Fruit fly (Drosophila melanogaster) whole organism, embryonic: ENCODE results near the gene CG8301.

ENCODE experiments used
- B-H1 ChIP-seq: fragments of 200-800 bp; sonication (Bioruptor generic); IDR thresholded peaks from 3 replicates; pipeline ENCODE4 v1.3.6; 2022; ENCODE audit warnings: missing biosample characterization, missing genetic modification characterization
- CG10267 ChIP-seq: fragments of 200-800 bp; sonication (Bioruptor generic); optimal IDR thresholded peaks from 2 replicates; lab custom pipeline; 2018; ENCODE audit warnings: missing biosample characterization, mild to moderate bottlenecking, missing genetic modification characterization, moderate library complexity
- CG12071 ChIP-seq: fragments of 200-800 bp; sonication (Bioruptor generic); optimal IDR thresholded peaks from 3 replicates; lab custom pipeline; 2018; ENCODE audit warnings: missing biosample characterization, mild to moderate bottlenecking, missing genetic modification characterization
- CG1233 ChIP-seq: fragments of 200-800 bp; sonication (Bioruptor generic); optimal IDR thresholded peaks from 4 replicates; lab custom pipeline; 2018; ENCODE audit warnings: missing biosample characterization, mild to moderate bottlenecking, missing genetic modification characterization
- CG16813 ChIP-seq: fragments of 200-800 bp; sonication (Bioruptor generic); IDR thresholded peaks from 3 replicates; pipeline ENCODE4 v1.3.6; 2022; ENCODE audit warnings: missing biosample characterization, missing genetic modification characterization; ENCODE audit not compliant: partially characterized antibody
- CG6175 ChIP-seq: fragments of 200-800 bp; sonication (Bioruptor generic); IDR thresholded peaks from 3 replicates; pipeline ENCODE4 v1.3.6; 2022; ENCODE audit warnings: missing biosample characterization, missing genetic modification characterization
- CG8281 ChIP-seq: fragments of 200-800 bp; sonication (Bioruptor generic); optimal IDR thresholded peaks from 2 replicates; lab custom pipeline; 2018; ENCODE audit warnings: missing biosample characterization, mild to moderate bottlenecking, missing genetic modification characterization, moderate library complexity
- Hmx ChIP-seq: fragments of 200-800 bp; sonication (Bioruptor generic); optimal IDR thresholded peaks from 2 replicates; lab custom pipeline; 2016; ENCODE audit warnings: missing biosample characterization, missing genetic modification characterization
- Meics ChIP-seq: fragments of 200-800 bp; sonication (Bioruptor generic); optimal IDR thresholded peaks from 2 replicates; lab custom pipeline; 2017; ENCODE audit warnings: missing biosample characterization, mild to moderate bottlenecking, missing genetic modification characterization
- amos ChIP-seq: fragments of 200-800 bp; sonication (Bioruptor generic); IDR thresholded peaks from 2 replicates; pipeline ENCODE4 v1.3.6; 2022; ENCODE audit warnings: missing biosample characterization, missing genetic modification characterization; ENCODE audit not compliant: partially characterized antibody
- insv ChIP-seq, 2 experiments: fragments of 200-800 bp; sonication (Bioruptor generic); optimal IDR thresholded peaks; 3 replicates each; lab custom pipeline; 2016 to 2018; ENCODE audit warnings: missing biosample characterization in 2 of 2, missing genetic modification characterization in 2 of 2
- jumu ChIP-seq: fragments of 200-800 bp; sonication (Bioruptor generic); optimal IDR thresholded peaks from 3 replicates; lab custom pipeline; 2016; ENCODE audit warnings: missing biosample characterization, missing genetic modification characterization
- nau ChIP-seq: fragments of 200-800 bp; sonication (Bioruptor generic); optimal IDR thresholded peaks from 3 replicates; lab custom pipeline; 2017; ENCODE audit warnings: missing biosample characterization, mild to moderate bottlenecking, missing genetic modification characterization, missing genetic modification reagents
- tin ChIP-seq: fragments of 200-800 bp; sonication (Bioruptor generic); optimal IDR thresholded peaks from 3 replicates; lab custom pipeline; 2016; ENCODE audit warnings: missing biosample characterization, missing genetic modification characterization

- TF ChIP-seq CG16813 (GFP tag; lab: Robert Waterston, UW) = peak; percentile 52; the same call in 2 of the 3 replicates
- peak; percentile 95 for TF ChIP-seq CG1233 (GFP tag; lab: Kevin White, UChicago)
- peak; percentile 96 for TF ChIP-seq CG6175 (GFP tag; lab: Robert Waterston, UW)
- TF ChIP-seq CG12071 (GFP tag; lab: Kevin White, UChicago) = peak; percentile 87
- TF ChIP-seq tin = peak; percentile 98
- peak; percentile 99 for TF ChIP-seq CG10267 (tag; lab: Kevin White, UChicago)
- TF ChIP-seq Meics = peak; percentile 95
- peak; percentile 98 for TF ChIP-seq B-H1
- peak; percentile 91 for TF ChIP-seq jumu
- peak; percentile 64; the same call in 1 of the 2 replicates for TF ChIP-seq amos (GFP tag; lab: Robert Waterston, UW)
- TF ChIP-seq nau (GFP tag; lab: Kevin White, UChicago) = peak; percentile 93
- peak; percentile 84 for TF ChIP-seq CG8281 (tag; lab: Kevin White, UChicago)
- TF ChIP-seq insv (GFP tag; optimal IDR thresholded peaks at IDR 0.05; lab: Kevin White, UChicago) = peak in 1 of 2 experiments; percentile 78
- TF ChIP-seq Hmx (GFP tag; lab: Kevin White, UChicago) = peak; percentile 88
Observed at dm6 chr3R:9573812-9574587, 7.1 kb upstream of the CG8301 start, which contains the start of gene CG9399.
